Worm (Caenorhabditis elegans): Measurements from ENCODE around the gene fbxb-85.
A peak's percentile ranks its signal among the peaks of the same experiment; 100 is the strongest.

Gene fbxb-85

ce11 chrIII:10870814-10871213 is 22.1 kb upstream of the fbxb-85 start:
- TF ChIP-seq elt-1 (tag; optimal IDR thresholded peaks at IDR 0.05): no peak
- no peak for TF ChIP-seq nfya-1 (tag; optimal IDR thresholded peaks at IDR 0.05; ENCODE audit: insufficient read depth)
- no peak for TF ChIP-seq egl-5 (tag; optimal IDR thresholded peaks at IDR 0.05)
- TF ChIP-seq daf-12 (tag; optimal IDR thresholded peaks at IDR 0.05): no peak
- no peak for TF ChIP-seq fkh-2 (tag; optimal IDR thresholded peaks at IDR 0.05)
- no peak for TF ChIP-seq egl-27 (tag; optimal IDR thresholded peaks at IDR 0.05)
- no peak for TF ChIP-seq ceh-16 (tag; optimal IDR thresholded peaks at IDR 0.05)
- no peak for TF ChIP-seq nhr-28 (tag; optimal IDR thresholded peaks at IDR 0.05)
- no peak for TF ChIP-seq unc-62 (GFP tag; optimal IDR thresholded peaks at IDR 0.05)
- TF ChIP-seq nhr-23 (tag; optimal IDR thresholded peaks at IDR 0.05): no peak
- TF ChIP-seq ceh-28 (tag; optimal IDR thresholded peaks at IDR 0.05): no peak
- TF ChIP-seq R02D3.7 (tag; optimal IDR thresholded peaks at IDR 0.05): no peak
- no peak for TF ChIP-seq aly-2 (tag; optimal IDR thresholded peaks at IDR 0.05)
- no peak for TF ChIP-seq lin-15B (tag; optimal IDR thresholded peaks at IDR 0.05)
- TF ChIP-seq lin-39 (tag; optimal IDR thresholded peaks at IDR 0.05): no peak
- TF ChIP-seq eor-1 (tag; optimal IDR thresholded peaks at IDR 0.05): no peak
- no peak for TF ChIP-seq ceh-82 (tag; optimal IDR thresholded peaks at IDR 0.05)
- no peak for TF ChIP-seq ztf-11 (tag; optimal IDR thresholded peaks at IDR 0.05)

- TF ChIP-seq sea-2 (GFP tag; optimal IDR thresholded peaks at IDR 0.05) (no peak), R02D3.7 (tag; optimal IDR thresholded peaks at IDR 0.05) (no peak), elt-3 (tag; optimal IDR thresholded peaks at IDR 0.05) (no peak), ceh-9 (tag; optimal IDR thresholded peaks at IDR 0.05) (no peak), lin-39 (tag; optimal IDR thresholded peaks at IDR 0.05) (no peak), unc-62 (GFP tag; optimal IDR thresholded peaks at IDR 0.05) (no peak), jun-1 (tag; optimal IDR thresholded peaks at IDR 0.05) (no peak), fkh-10 (GFP tag; optimal IDR thresholded peaks at IDR 0.05) (no peak), eor-1 (tag; optimal IDR thresholded peaks at IDR 0.05) (no peak), unc-39 (tag; optimal IDR thresholded peaks at IDR 0.05) (no peak), lsy-12 (tag; optimal IDR thresholded peaks at IDR 0.05) (no peak), nhr-237 (tag; optimal IDR thresholded peaks at IDR 0.05) (no peak), ztf-11 (tag; optimal IDR thresholded peaks at IDR 0.05) (no peak), fkh-2 (tag; optimal IDR thresholded peaks at IDR 0.05) (no peak), daf-12 (tag; optimal IDR thresholded peaks at IDR 0.05) (no peak), tbx-2 (tag; optimal IDR thresholded peaks at IDR 0.05) (no peak), nhr-23 (tag; optimal IDR thresholded peaks at IDR 0.05) (no peak)
Observed at ce11 chrIII:10870161-10870560, 21.4 kb upstream of the fbxb-85 start.

- TF ChIP-seq snpc-4 (tag; optimal IDR thresholded peaks at IDR 0.05) (no peak), skn-1 (tag; optimal IDR thresholded peaks at IDR 0.05) (no peak), egl-27 (tag; optimal IDR thresholded peaks at IDR 0.05) (no peak)
Observed at ce11 chrIII:10869595-10869994, 20.8 kb upstream of the fbxb-85 start.

DNA sequence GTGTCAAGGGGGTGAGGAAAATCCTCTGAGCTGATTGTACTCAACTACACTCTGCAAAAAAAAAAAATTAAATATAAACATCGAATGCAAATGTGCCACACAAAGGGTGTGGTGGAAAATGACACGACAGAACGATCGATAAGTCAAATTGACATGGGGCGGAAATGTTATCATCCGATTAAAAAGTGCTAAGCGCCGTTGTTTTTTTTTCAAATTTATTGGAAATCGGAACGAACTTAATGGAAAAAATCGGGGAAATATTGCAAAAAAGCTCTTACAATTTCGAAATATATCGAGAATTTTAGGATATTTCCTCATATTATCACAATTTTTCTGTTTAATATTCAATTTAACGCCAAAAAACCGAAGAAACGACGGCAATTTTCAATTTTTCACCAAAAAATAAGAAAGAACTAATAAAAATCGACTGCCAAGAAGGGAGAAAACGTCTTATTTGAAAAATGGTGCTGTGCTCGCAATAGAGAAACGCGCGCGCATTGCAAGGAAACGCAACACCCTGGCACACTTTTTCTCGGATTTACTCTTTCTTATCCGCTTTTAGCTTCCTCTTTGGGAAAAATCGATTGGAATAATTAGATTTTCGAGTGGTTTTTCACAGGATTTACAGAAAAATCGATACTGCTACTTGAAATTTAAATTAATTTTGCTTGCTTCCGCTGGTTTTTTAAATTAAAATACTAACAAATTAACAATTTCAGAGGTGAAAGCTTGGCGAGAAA is 20.1 kb upstream of the fbxb-85 start, which contains the start of the genes cey-4 and vps-50:
cey-4 (minus strand) TSS at position 51 of the 740 bp plus-strand sequence.
vps-50 (plus strand) TSS at position 541 of the 740 bp plus-strand sequence.
- peak; percentile 27 for TF ChIP-seq pha-4 (tag; optimal IDR thresholded peaks at IDR 0.05)
- no peak for TF ChIP-seq fkh-10 (GFP tag; optimal IDR thresholded peaks at IDR 0.05)
- TF ChIP-seq ZK546.5 (tag; optimal IDR thresholded peaks at IDR 0.05): no peak
- no peak for TF ChIP-seq unc-62 (GFP tag; optimal IDR thresholded peaks at IDR 0.05)
- TF ChIP-seq nhr-11 (tag; optimal IDR thresholded peaks at IDR 0.05): no peak
- peak; percentile 44 for TF ChIP-seq ceh-28 (tag; optimal IDR thresholded peaks at IDR 0.05)
- TF ChIP-seq snpc-4 (tag; optimal IDR thresholded peaks at IDR 0.05): no peak
- no peak for TF ChIP-seq fkh-2 (tag; optimal IDR thresholded peaks at IDR 0.05)
- TF ChIP-seq sea-2 (GFP tag; optimal IDR thresholded peaks at IDR 0.05): no peak
- peak; percentile 59 for TF ChIP-seq hmg-11 (tag; optimal IDR thresholded peaks at IDR 0.05)
- TF ChIP-seq lin-39 (tag; optimal IDR thresholded peaks at IDR 0.05): peak; percentile 53
- TF ChIP-seq lin-15B (tag; optimal IDR thresholded peaks at IDR 0.05): peak; percentile 48
- TF ChIP-seq daf-12 (tag; optimal IDR thresholded peaks at IDR 0.05): no peak
- no peak for TF ChIP-seq ama-1 (optimal IDR thresholded peaks at IDR 0.05)
- peak; percentile 13 for TF ChIP-seq egl-5 (tag; optimal IDR thresholded peaks at IDR 0.05)
- TF ChIP-seq eor-1 (tag; optimal IDR thresholded peaks at IDR 0.05): no peak
- no peak for TF ChIP-seq nhr-77 (tag; optimal IDR thresholded peaks at IDR 0.05)
